Worm (Caenorhabditis elegans): ENCODE results near the gene ncx-6.
A peak's percentile ranks its signal among the peaks of the same experiment; 100 is the strongest.

ncx-6 gene

ce11 chrIII:9714731-9715130, 982 bp upstream of the ncx-6 start:
- TF ChIP-seq tbx-2 (tag; optimal IDR thresholded peaks at IDR 0.05): no peak
- no peak for TF ChIP-seq sea-2 (GFP tag; optimal IDR thresholded peaks at IDR 0.05)
- TF ChIP-seq pqm-1 (tag; optimal IDR thresholded peaks at IDR 0.05): peak; percentile 28
- TF ChIP-seq nhr-12 (tag; optimal IDR thresholded peaks at IDR 0.05): no peak
- no peak for TF ChIP-seq elt-3 (tag; optimal IDR thresholded peaks at IDR 0.05)
- TF ChIP-seq eor-1 (tag; optimal IDR thresholded peaks at IDR 0.05): no peak
- TF ChIP-seq fkh-2 (tag; optimal IDR thresholded peaks at IDR 0.05): no peak
- TF ChIP-seq hmg-11 (tag; optimal IDR thresholded peaks at IDR 0.05): no peak
- peak; percentile 80 for TF ChIP-seq elt-2 (tag; optimal IDR thresholded peaks at IDR 0.05)

DNA sequence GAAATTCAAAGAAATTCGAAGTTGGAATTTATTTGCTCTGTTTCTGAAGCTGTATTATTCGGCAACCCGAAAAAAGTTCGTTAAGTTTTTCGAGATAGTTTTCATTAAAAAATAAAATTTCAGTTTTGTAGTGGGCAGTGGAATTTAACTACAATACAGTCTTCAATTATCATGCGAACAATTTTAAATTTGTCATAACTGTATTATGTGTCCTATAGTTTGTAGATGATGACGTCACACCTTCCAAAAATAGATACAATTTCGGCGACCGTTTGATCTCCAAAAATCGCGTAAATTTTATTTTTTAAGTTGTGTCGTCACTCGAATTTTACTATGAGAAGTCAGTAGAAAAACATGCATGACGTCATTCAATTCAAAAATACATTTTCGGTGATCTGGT, 567 bp downstream of the ncx-6 start:
- no peak for TF ChIP-seq tbx-2 (tag; optimal IDR thresholded peaks at IDR 0.05)
- TF ChIP-seq jun-1 (tag; optimal IDR thresholded peaks at IDR 0.05): no peak
- TF ChIP-seq skn-1 (tag; optimal IDR thresholded peaks at IDR 0.05): no peak
- TF ChIP-seq nhr-237 (tag; optimal IDR thresholded peaks at IDR 0.05): no peak
- TF ChIP-seq zag-1 (tag; optimal IDR thresholded peaks at IDR 0.05): no peak
- TF ChIP-seq ceh-9 (tag; optimal IDR thresholded peaks at IDR 0.05): no peak
- no peak for TF ChIP-seq R02D3.7 (tag; optimal IDR thresholded peaks at IDR 0.05)
- TF ChIP-seq aly-2 (tag; optimal IDR thresholded peaks at IDR 0.05): no peak
- no peak for TF ChIP-seq mdl-1 (tag; optimal IDR thresholded peaks at IDR 0.05)
- TF ChIP-seq ceh-16 (tag; optimal IDR thresholded peaks at IDR 0.05): no peak
- TF ChIP-seq lsy-12 (tag; optimal IDR thresholded peaks at IDR 0.05): no peak
- TF ChIP-seq sea-2 (GFP tag; optimal IDR thresholded peaks at IDR 0.05): no peak
- TF ChIP-seq lin-15B (tag; optimal IDR thresholded peaks at IDR 0.05): no peak
- TF ChIP-seq nhr-23 (tag; optimal IDR thresholded peaks at IDR 0.05): no peak
- TF ChIP-seq snpc-4 (tag; optimal IDR thresholded peaks at IDR 0.05): no peak
- TF ChIP-seq nhr-67 (tag; optimal IDR thresholded peaks at IDR 0.05): no peak

DNA sequence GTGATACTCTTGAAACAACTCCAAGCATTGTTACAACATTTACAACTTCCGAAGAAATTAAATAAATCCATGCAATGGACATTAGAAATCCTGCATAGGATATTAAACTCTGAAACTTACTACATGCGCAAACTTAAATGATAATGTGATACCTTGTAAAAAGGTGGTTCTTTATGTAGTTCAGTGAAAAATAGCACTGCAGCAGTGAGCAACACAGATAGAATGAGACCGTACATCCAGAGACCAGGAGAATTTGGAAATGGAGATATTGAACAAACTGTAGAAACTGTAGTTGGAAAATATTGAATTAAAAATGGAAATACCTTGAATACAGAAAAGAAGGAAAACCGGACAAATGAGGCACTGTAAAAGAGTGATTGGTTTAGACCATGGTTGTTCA, 2.6 kb downstream of the ncx-6 start:
- TF ChIP-seq pha-4 (tag; optimal IDR thresholded peaks at IDR 0.05) (no peak), nhr-43 (tag; optimal IDR thresholded peaks at IDR 0.05; ENCODE audit: poor library complexity, severe bottlenecking) (no peak), nhr-76 (tag; optimal IDR thresholded peaks at IDR 0.05) (no peak), nhr-28 (tag; optimal IDR thresholded peaks at IDR 0.05) (no peak), ztf-4 (tag; optimal IDR thresholded peaks at IDR 0.05) (no peak), egl-5 (tag; optimal IDR thresholded peaks at IDR 0.05) (no peak)

DNA sequence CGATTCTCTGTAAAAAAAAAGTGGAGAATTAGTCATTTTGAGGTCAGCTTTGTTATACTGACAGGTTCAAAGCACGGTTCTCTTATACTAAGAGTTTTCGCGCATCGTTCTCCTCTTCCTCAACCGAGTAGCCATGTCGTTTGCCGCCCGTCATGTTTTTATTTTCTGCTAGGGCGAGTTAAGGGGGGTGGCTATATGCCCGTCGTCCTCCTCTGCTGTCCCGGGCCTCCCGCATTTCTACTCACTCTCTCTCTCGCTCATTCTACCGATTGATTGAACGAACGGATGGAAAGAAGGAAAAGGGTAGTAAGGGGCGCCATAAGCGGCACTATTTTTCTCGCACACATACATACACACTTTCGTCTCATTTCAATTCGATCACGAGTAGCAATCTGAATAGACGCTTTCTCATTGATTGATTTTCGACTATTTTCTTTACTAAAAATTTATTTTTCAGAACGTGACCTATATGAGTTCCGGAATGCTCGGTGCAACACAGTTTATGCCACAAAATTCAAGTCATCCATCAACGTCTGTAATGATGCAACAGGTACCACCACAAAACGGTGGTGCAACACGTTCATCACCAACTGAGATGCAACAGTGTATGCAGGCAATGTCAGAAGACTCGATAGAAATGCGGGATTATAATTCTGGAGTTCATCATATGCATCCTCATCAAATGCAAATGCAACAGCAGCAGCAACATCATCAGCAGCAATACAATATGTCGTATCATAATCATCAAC, 8.4 kb downstream of the ncx-6 start:
- TF ChIP-seq nhr-25 (tag; optimal IDR thresholded peaks at IDR 0.05) (no peak), nhr-28 (tag; optimal IDR thresholded peaks at IDR 0.05) (no peak), lin-39 (tag; optimal IDR thresholded peaks at IDR 0.05) (peak; percentile 41), ztf-11 (tag; optimal IDR thresholded peaks at IDR 0.05) (no peak), hmg-11 (tag; optimal IDR thresholded peaks at IDR 0.05) (no peak), mdl-1 (tag; optimal IDR thresholded peaks at IDR 0.05) (no peak), elt-3 (tag; optimal IDR thresholded peaks at IDR 0.05) (no peak), jun-1 (tag; optimal IDR thresholded peaks at IDR 0.05) (no peak), zag-1 (tag; optimal IDR thresholded peaks at IDR 0.05) (no peak), fkh-10 (GFP tag; optimal IDR thresholded peaks at IDR 0.05) (no peak), skn-1 (tag; optimal IDR thresholded peaks at IDR 0.05) (no peak), nhr-77 (tag; optimal IDR thresholded peaks at IDR 0.05) (no peak), egl-5 (tag; optimal IDR thresholded peaks at IDR 0.05) (peak; percentile 18), ZK546.5 (tag; optimal IDR thresholded peaks at IDR 0.05) (no peak), snpc-4 (tag; optimal IDR thresholded peaks at IDR 0.05) (no peak)

- TF ChIP-seq nfya-1 (tag; optimal IDR thresholded peaks at IDR 0.05; ENCODE audit: insufficient read depth) (peak; percentile 22), ZK546.5 (tag; optimal IDR thresholded peaks at IDR 0.05) (no peak)
Measured at ce11 chrIII:9704606-9704938, 9.2 kb downstream of the ncx-6 start.

All from whole organism, L3 larva.